Fruit fly (Drosophila melanogaster): Measurements from ENCODE around the gene CG33253.

CG33253 gene

DNA sequence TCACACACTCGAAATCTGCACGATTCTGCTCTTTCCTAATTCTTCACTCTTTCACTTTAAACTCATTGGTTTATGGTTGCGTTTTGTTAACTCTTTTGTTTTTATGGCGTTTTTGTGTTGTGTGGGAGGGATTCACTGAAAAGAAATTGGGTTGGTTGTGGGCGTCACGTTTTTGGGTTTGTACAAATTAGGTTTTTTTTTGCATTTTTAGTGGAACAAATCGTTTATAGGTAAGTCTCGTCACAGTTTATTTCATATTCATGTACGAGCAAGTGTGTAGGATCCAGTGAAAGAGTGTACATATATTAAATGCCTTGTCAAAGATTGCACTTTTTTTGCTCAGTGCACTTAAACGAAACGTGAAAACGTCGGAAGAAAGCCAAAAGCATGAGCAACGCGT is 18.5 kb upstream of the CG33253 start (continued):
- TF ChIP-seq pum (GFP tag; optimal IDR thresholded peaks at IDR 0.05) (peak; percentile 15), CG1233 (GFP tag; optimal IDR thresholded peaks at IDR 0.05) (no peak), maf-S (GFP tag; optimal IDR thresholded peaks at IDR 0.05) (no peak), odd (GFP tag; optimal IDR thresholded peaks at IDR 0.05) (no peak), shn (GFP tag; optimal IDR thresholded peaks at IDR 0.05) (no peak), CG10366 (GFP tag; IDR thresholded peaks at IDR 0.05) (peak; percentile 7; the same call in 1 of the 2 replicates), Bdp1 (GFP tag; optimal IDR thresholded peaks at IDR 0.05) (no peak), Elba2 (GFP tag; optimal IDR thresholded peaks at IDR 0.05) (no peak), CG15514 (GFP tag; optimal IDR thresholded peaks at IDR 0.05) (no peak), Sry-δ (GFP tag; optimal IDR thresholded peaks at IDR 0.05) (no peak), CG3838 (GFP tag; optimal IDR thresholded peaks at IDR 0.05) (no peak), CG6813 (GFP tag; optimal IDR thresholded peaks at IDR 0.05) (no peak), CG4730 (GFP tag; IDR thresholded peaks at IDR 0.05) (no peak), CG12391 (tag; optimal IDR thresholded peaks at IDR 0.05) (peak; percentile 7), H2.0 (GFP tag; IDR thresholded peaks at IDR 0.05) (no peak), Dip3 (GFP tag; optimal IDR thresholded peaks at IDR 0.05) (peak; percentile 3), CG2120 (GFP tag; optimal IDR thresholded peaks at IDR 0.05) (peak; percentile 39), Fer3 (tag; optimal IDR thresholded peaks at IDR 0.05) (no peak), ara (GFP tag; IDR thresholded peaks at IDR 0.05) (no peak), HmgD (GFP tag; optimal IDR thresholded peaks at IDR 0.05) (no peak), trh (GFP tag; optimal IDR thresholded peaks at IDR 0.05) (no peak), CG4707 (GFP tag; optimal IDR thresholded peaks at IDR 0.05) (no peak), CG33213 (GFP tag; optimal IDR thresholded peaks at IDR 0.05) (no peak), CG4282 (GFP tag; optimal IDR thresholded peaks at IDR 0.05) (no peak), cas (GFP tag; IDR thresholded peaks at IDR 0.05) (no peak), Atf6 (GFP tag; IDR thresholded peaks at IDR 0.05) (no peak), jumu (GFP tag; optimal IDR thresholded peaks at IDR 0.05) (peak; percentile 7), pho (GFP tag; optimal IDR thresholded peaks at IDR 0.05) (no peak)

DNA sequence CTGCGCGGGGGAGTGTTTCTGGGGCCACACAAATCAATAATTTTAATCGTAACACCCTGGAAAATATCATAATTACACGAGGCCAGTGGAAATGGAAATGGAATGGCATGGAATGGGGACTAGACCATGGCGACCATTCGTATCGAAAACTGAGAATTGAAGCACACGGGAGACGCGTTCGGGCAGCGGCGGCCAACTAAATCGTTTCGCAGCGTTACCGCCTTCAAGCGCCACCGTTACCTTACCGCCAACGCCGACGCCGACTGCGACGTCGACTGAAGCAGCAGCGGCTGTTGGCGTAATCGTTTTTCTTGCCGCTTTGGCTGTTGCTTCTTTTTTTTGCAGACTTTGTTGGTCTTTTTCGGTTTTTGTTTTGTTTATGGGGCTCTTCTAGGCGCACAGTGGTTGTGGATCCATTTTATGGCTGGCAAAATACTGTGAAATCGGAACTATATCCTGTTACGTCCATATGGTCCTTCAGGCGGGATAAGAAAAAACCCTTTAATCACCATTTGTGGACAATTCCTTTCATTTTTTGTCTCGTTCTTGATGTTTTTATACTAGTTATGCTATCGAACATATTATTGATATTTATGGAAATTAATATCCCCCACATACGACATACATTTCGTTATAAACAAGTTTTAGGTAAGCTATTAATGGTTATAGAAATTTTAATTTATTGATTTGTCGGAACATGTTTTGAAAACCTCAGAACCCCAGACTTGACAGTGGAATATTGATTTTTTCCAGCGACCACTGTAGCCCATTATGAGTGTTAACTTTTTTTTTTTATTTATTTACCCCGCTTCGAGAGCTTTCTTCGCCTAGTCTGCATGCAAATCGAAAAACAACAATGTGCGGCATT is 17.8 kb upstream of the CG33253 start:
- TF ChIP-seq CG13624 (GFP tag; optimal IDR thresholded peaks at IDR 0.05) (no peak), crc (GFP tag; optimal IDR thresholded peaks at IDR 0.05) (no peak), en (GFP tag; optimal IDR thresholded peaks at IDR 0.05) (no peak), tin (GFP tag; optimal IDR thresholded peaks at IDR 0.05) (no peak), CG18476 (GFP tag; optimal IDR thresholded peaks at IDR 0.05) (no peak), az2 (GFP tag; optimal IDR thresholded peaks at IDR 0.05) (no peak), CG15011 (GFP tag; optimal IDR thresholded peaks at IDR 0.05) (no peak), vnd (GFP tag; IDR thresholded peaks at IDR 0.05; ENCODE audit: partially characterized antibody) (no peak), CG31365 (tag; optimal IDR thresholded peaks at IDR 0.05) (no peak), CG3838 (GFP tag; optimal IDR thresholded peaks at IDR 0.05) (no peak), seq (GFP tag; IDR thresholded peaks at IDR 0.05) (peak; percentile 31; the same call in 1 of the 2 replicates), Nf-YA (GFP tag; IDR thresholded peaks at IDR 0.05) (no peak), ems (GFP tag; optimal IDR thresholded peaks at IDR 0.05) (no peak), HmgZ (tag; optimal IDR thresholded peaks at IDR 0.05) (no peak), CG13123 (GFP tag; optimal IDR thresholded peaks at IDR 0.05) (no peak), tio (GFP tag; optimal IDR thresholded peaks at IDR 0.05) (no peak), gcm2 (GFP tag; optimal IDR thresholded peaks at IDR 0.05) (no peak), Asciz (GFP tag; optimal IDR thresholded peaks at IDR 0.05) (peak; percentile 0), vvl (GFP tag; IDR thresholded peaks at IDR 0.05) (no peak), croc (GFP tag; conservative IDR thresholded peaks at IDR 0.05) (no peak), H15 (GFP tag; IDR thresholded peaks at IDR 0.05) (no peak), Ptx1 (GFP tag; IDR thresholded peaks at IDR 0.05) (peak; percentile 9; the same call in 1 of the 2 replicates), CG1602 (GFP tag; optimal IDR thresholded peaks at IDR 0.05) (no peak), CG12104 (GFP tag; optimal IDR thresholded peaks at IDR 0.05) (no peak), CG18619 (GFP tag; optimal IDR thresholded peaks at IDR 0.05) (peak; percentile 40)

All from whole organism, embryonic.